Fruit fly (Drosophila melanogaster): ENCODE data around the gene Ctps.

dm6 chr3L:15121272-15121671, 23.6 kb downstream of the Ctps start, which contains the start of gene CG32847:
- TF ChIP-seq CTCF (optimal IDR thresholded peaks at IDR 0.05) (no peak), CG8478 (optimal IDR thresholded peaks at IDR 0.05) (no peak)
